Worm (Caenorhabditis elegans) whole organism, L4/young adult: ENCODE data around the gene H06H21.37.

ENCODE experiments used
- W03F9.2 ChIP-seq: fragments of 150-350 bp; optimal IDR thresholded peaks from 2 replicates; lab custom pipeline; 2014; ENCODE audit warnings: missing biosample characterization, missing genetic modification characterization
- dao-5 ChIP-seq: sonication (generic microtip); optimal IDR thresholded peaks from 2 replicates; lab custom pipeline; 2016; ENCODE audit warnings: missing genotype, missing genetic modification characterization, moderate library complexity, missing compliant biosample characterization
- him-1 ChIP-seq: sonication (generic microtip); optimal IDR thresholded peaks from 2 replicates; lab custom pipeline; 2016; ENCODE audit warnings: missing genotype, missing genetic modification reagents, missing genetic modification characterization, missing compliant biosample characterization

DNA sequence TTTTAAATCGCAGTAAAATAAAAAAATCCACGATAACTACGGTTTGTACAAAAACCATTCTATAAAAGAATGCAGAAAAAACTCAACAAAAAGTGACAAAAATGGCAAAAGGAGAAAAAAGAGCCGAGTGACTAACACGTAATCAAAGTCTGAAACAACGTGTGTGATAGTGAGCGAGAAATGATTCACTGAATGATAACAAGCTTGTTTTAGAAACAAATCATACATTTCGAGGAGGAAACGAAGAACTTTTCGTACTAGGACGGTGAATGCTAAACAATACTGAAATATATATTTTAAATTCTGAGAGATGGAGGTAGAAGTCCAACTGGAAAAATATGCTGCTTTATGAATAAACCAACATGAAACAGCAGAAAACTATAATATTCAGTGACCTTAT, 32.3 kb upstream of the H06H21.37 start:
- TF ChIP-seq W03F9.2, result no peak
- no peak for TF ChIP-seq dao-5 (tag; lab: Kevin White, UChicago)
- no peak for TF ChIP-seq him-1
